Worm (Caenorhabditis elegans): ENCODE data around the gene T07C4.12.
A peak's percentile ranks its signal among the peaks of the same experiment; 100 is the strongest.

T07C4.12 gene

DNA sequence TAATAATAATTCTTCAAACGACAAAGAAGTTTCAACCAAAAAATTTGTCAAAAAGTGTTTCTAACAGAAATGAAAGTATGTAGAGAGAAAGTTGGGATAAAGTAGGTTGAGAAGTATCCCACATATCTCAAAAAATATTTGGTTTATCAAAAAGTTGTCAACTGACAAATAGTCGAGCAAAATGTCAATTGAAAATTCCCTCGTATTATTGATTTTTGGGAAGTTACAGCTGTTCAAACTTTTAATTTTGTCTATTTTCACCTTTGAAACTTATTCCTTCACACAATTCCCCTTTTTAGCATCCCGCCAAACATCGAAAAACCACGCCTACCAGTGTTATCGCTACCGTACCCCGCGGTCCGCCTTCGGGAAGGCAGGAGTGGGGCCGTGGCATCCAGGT lies 14.6 kb upstream of the T07C4.12 start, which contains the start of gene tbx-8:
tbx-8 (plus strand) TSS at position 301 of the 400 bp plus-strand sequence.
- TF ChIP-seq zip-8 (tag; optimal IDR thresholded peaks at IDR 0.05) (no peak), ceh-39 (tag; optimal IDR thresholded peaks at IDR 0.05) (no peak), drap-1 (GFP tag; optimal IDR thresholded peaks at IDR 0.05) (no peak), snpc-4 (tag; optimal IDR thresholded peaks at IDR 0.05) (no peak)

DNA sequence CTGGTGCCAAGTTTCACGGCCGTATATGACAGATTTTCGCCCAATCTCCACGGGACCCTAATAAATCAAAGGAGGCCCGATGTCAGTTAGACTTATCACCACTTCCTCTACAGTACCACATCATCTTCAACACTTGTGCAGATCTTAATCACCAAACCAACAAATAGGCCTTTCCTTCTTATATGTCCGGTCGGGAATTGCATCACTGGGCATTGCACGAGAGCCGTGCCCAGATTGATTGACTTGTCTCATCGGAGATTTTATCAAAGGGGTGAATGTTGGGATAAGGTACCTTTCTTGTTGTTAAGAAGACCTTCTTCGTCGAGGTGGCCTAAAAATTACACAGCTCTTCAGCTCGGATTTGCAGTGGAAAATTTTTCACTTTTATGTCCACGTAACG lies 12.3 kb upstream of the T07C4.12 start:
- TF ChIP-seq elt-1 (tag; optimal IDR thresholded peaks at IDR 0.05; ENCODE audit: borderline replicate concordance, insufficient read depth) (peak; percentile 83), cnd-1 (tag; optimal IDR thresholded peaks at IDR 0.05) (no peak), nhr-2 (tag; optimal IDR thresholded peaks at IDR 0.05) (peak; percentile 5), nhr-237 (tag; optimal IDR thresholded peaks at IDR 0.05) (no peak), zip-8 (tag; optimal IDR thresholded peaks at IDR 0.05) (no peak), unc-62 (GFP tag; optimal IDR thresholded peaks at IDR 0.05) (peak; percentile 63)

DNA sequence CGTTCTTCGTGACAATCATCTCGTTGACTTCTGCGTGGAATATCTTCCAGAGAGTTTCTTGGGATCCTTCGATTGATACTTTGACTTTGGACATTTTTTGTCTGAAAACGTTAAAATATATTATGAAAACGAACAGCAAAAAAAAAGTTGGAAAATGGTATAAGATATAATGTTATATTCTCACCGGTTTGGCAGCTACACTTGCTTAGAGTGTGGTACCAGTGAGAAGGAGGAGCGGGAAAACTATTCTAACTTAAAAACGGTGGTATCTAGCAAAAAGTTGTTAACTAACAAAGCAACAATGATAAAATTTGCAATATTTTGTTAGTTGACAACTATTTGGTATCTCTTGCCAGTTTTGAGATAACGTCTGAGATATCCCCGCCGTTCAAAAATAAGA lies 9.3 kb upstream of the T07C4.12 start, which contains the start of gene tbx-9:
tbx-9 (minus strand) TSS at position 101 of the 400 bp plus-strand sequence.
- no peak for TF ChIP-seq zip-8 (tag; optimal IDR thresholded peaks at IDR 0.05)
- TF ChIP-seq lsy-2 (tag; optimal IDR thresholded peaks at IDR 0.05), result no peak
- no peak for TF ChIP-seq ham-2 (GFP tag; optimal IDR thresholded peaks at IDR 0.05)
- no peak for TF ChIP-seq unc-62 (GFP tag; optimal IDR thresholded peaks at IDR 0.05)
- TF ChIP-seq drap-1 (GFP tag; optimal IDR thresholded peaks at IDR 0.05), result no peak
- no peak for TF ChIP-seq ceh-39 (tag; optimal IDR thresholded peaks at IDR 0.05)
- TF ChIP-seq nhr-237 (tag; optimal IDR thresholded peaks at IDR 0.05), result no peak
- no peak for TF ChIP-seq M03D4.4 (tag; optimal IDR thresholded peaks at IDR 0.05)
- no peak for TF ChIP-seq mab-5 (tag; optimal IDR thresholded peaks at IDR 0.05)
- no peak for TF ChIP-seq ceh-83 (GFP tag; optimal IDR thresholded peaks at IDR 0.05)
- TF ChIP-seq elt-3 (tag; optimal IDR thresholded peaks at IDR 0.05), result no peak

DNA sequence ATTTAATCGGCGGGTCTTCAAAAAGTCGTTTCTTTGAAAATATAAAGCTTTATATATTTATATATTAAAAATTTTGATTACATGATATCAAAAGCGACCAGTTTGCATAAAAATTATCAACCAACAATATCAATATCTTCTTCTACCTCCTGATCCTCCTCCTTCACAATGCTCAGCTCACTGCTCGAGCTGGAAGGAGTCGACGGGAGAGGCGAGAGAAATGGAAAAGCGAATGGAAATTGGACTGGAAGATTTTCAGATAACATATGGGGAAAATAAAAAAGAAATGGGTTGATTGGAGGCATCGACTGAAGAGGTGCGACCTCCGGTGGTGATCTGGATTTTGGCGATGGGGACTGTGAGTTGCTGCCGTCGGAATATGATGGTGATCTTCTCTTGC lies 7.5 kb upstream of the T07C4.12 start:
- TF ChIP-seq sem-2 (GFP tag; optimal IDR thresholded peaks at IDR 0.05) (no peak), ceh-83 (GFP tag; optimal IDR thresholded peaks at IDR 0.05) (no peak), flh-1 (GFP tag; optimal IDR thresholded peaks at IDR 0.05) (no peak), nhr-2 (tag; optimal IDR thresholded peaks at IDR 0.05) (no peak), elt-1 (tag; optimal IDR thresholded peaks at IDR 0.05; ENCODE audit: borderline replicate concordance, insufficient read depth) (no peak), zip-8 (tag; optimal IDR thresholded peaks at IDR 0.05) (no peak), mep-1 (tag; optimal IDR thresholded peaks at IDR 0.05) (no peak), nhr-237 (tag; optimal IDR thresholded peaks at IDR 0.05) (no peak), lsy-2 (tag; optimal IDR thresholded peaks at IDR 0.05) (no peak), M03D4.4 (tag; optimal IDR thresholded peaks at IDR 0.05) (no peak), unc-62 (GFP tag; optimal IDR thresholded peaks at IDR 0.05) (no peak), pha-4 (tag; optimal IDR thresholded peaks at IDR 0.05) (no peak), ceh-39 (tag; optimal IDR thresholded peaks at IDR 0.05) (no peak), unc-120 (tag; optimal IDR thresholded peaks at IDR 0.05; ENCODE audit: poor library complexity, severe bottlenecking) (no peak), ces-1 (GFP tag; optimal IDR thresholded peaks at IDR 0.05) (no peak)

DNA sequence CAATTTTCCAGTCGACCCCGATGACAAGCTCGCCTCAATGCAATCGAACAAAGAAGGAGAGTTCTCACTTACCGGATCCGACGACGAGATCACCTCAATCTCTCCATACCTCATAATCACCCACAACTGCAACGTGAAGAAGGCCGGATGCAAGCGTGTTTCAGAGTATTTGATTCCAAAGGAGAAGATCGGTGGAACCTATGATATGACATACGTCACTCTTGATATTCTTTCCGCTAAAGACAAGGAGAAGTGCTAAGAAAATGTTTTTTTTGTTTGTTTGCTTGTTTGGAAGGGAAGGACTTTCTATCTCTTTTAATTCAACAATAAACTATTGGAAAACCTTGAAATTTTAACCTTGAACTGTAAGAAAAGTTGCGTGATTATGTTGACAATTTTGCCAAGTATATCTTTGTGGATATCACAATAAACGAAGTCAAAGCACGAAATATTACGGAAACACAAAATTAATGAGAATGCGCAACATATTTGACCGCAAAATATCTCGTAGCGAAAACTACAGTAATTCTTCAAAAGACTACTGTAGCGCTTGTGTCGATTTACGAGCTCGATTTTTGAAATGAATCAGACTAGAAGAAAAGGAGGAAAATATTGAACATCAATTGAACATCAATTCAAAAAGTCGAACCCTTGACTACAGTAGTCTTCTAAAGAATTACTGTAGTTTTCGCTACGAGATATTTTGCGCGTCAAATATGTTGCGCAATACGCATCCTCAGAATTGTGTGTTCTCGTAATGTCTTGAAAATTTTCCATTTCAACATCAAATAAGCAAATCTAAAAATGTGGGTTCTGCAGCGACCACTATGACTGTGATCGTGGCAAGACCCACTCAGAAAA lies 6.8 kb upstream of the T07C4.12 start:
- TF ChIP-seq nhr-76 (tag; optimal IDR thresholded peaks at IDR 0.05) (no peak), tbx-8 (GFP tag; optimal IDR thresholded peaks at IDR 0.05) (no peak), mep-1 (tag; optimal IDR thresholded peaks at IDR 0.05) (no peak), ham-2 (GFP tag; optimal IDR thresholded peaks at IDR 0.05) (no peak), bed-3 (GFP tag; optimal IDR thresholded peaks at IDR 0.05) (no peak), cnd-1 (tag; optimal IDR thresholded peaks at IDR 0.05) (no peak), lin-13 (tag; optimal IDR thresholded peaks at IDR 0.05) (no peak), sem-2 (GFP tag; optimal IDR thresholded peaks at IDR 0.05) (no peak), zip-8 (tag; optimal IDR thresholded peaks at IDR 0.05) (peak; percentile 89)

DNA sequence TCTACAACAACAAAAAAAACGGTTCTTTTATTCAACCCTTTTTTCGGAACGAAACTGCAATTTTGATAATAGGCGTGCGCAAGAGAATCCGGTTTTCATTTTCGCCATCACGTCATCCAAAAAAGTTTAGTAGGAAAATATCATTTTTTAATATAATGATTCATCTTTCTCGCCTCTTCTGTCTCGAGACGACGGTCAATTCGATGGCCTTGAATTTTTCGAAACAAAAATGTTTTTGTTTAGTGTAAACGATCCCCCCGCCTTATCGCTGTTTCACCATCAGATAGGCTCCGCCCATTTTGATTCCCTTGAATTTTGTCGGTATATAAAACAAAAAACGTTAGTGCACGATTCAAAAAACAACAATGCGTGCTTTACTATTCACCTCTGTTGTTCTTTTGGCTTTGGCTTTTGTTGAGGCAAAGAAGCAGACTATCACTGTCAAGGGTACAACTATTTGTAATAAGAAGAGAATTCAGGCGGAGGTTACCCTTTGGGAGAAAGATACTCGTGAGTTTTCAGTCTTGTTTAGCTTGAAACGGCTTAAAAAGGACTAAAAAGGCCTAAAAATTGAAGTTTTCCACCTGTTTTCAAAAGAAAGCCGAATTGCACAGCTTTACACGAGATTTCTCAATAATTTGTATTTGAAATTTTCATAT lies 5.2 kb upstream of the T07C4.12 start, which contains the start of gene ttr-15:
ttr-15 (plus strand) TSS at position 340 of the 659 bp plus-strand sequence.
- TF ChIP-seq mab-5 (tag; optimal IDR thresholded peaks at IDR 0.05), result no peak
- no peak for TF ChIP-seq nhr-76 (tag; optimal IDR thresholded peaks at IDR 0.05)
- TF ChIP-seq ceh-83 (GFP tag; optimal IDR thresholded peaks at IDR 0.05), result no peak
- no peak for TF ChIP-seq drap-1 (GFP tag; optimal IDR thresholded peaks at IDR 0.05)
- no peak for TF ChIP-seq M03D4.4 (tag; optimal IDR thresholded peaks at IDR 0.05)
- TF ChIP-seq ham-2 (GFP tag; optimal IDR thresholded peaks at IDR 0.05), result no peak
- TF ChIP-seq unc-39 (tag; optimal IDR thresholded peaks at IDR 0.05), result no peak
- no peak for TF ChIP-seq sem-2 (GFP tag; optimal IDR thresholded peaks at IDR 0.05)
- no peak for TF ChIP-seq pha-4 (tag; optimal IDR thresholded peaks at IDR 0.05)
- no peak for TF ChIP-seq blmp-1 (tag; optimal IDR thresholded peaks at IDR 0.05)
- TF ChIP-seq tbx-8 (GFP tag; optimal IDR thresholded peaks at IDR 0.05), result no peak
- no peak for TF ChIP-seq flh-1 (GFP tag; optimal IDR thresholded peaks at IDR 0.05)
- TF ChIP-seq mep-1 (tag; optimal IDR thresholded peaks at IDR 0.05), result no peak
- TF ChIP-seq ces-1 (GFP tag; optimal IDR thresholded peaks at IDR 0.05), result no peak
- no peak for TF ChIP-seq unc-62 (GFP tag; optimal IDR thresholded peaks at IDR 0.05)
- no peak for TF ChIP-seq elt-1 (tag; optimal IDR thresholded peaks at IDR 0.05; ENCODE audit: borderline replicate concordance, insufficient read depth)
- no peak for TF ChIP-seq sptf-1 (tag; optimal IDR thresholded peaks at IDR 0.05)
- TF ChIP-seq mls-2 (tag; optimal IDR thresholded peaks at IDR 0.05), result no peak
